Worm (Caenorhabditis elegans): ENCODE data around the gene Y69E1A.1.

Y69E1A.1 gene

ce11 chrIV:10933777-10934546 is 14.7 kb downstream of the Y69E1A.1 start (continued):
- no peak for TF ChIP-seq nhr-76 (tag; optimal IDR thresholded peaks at IDR 0.05)
- peak; percentile 61 for TF ChIP-seq spr-3 (GFP tag; optimal IDR thresholded peaks at IDR 0.05)
- TF ChIP-seq daf-16 (GFP tag; optimal IDR thresholded peaks at IDR 0.05): no peak
- peak; percentile 30 for TF ChIP-seq daf-16 (tag; optimal IDR thresholded peaks at IDR 0.05)
- peak; percentile 75 for TF ChIP-seq T26A8.4 (GFP tag; IDR thresholded peaks at IDR 0.05)
- peak; percentile 18 for TF ChIP-seq mxl-3 (GFP tag; optimal IDR thresholded peaks at IDR 0.05)
- TF ChIP-seq nhr-48 (tag; optimal IDR thresholded peaks at IDR 0.05): peak; percentile 49
- TF ChIP-seq pqm-1 (tag; optimal IDR thresholded peaks at IDR 0.05): no peak
- no peak for TF ChIP-seq madf-9 (GFP tag; conservative IDR thresholded peaks at IDR 0.05)
- TF ChIP-seq aly-2 (tag; optimal IDR thresholded peaks at IDR 0.05): no peak
- peak; percentile 35 for TF ChIP-seq nhr-102 (tag; optimal IDR thresholded peaks at IDR 0.05)
- TF ChIP-seq ctbp-1 (GFP tag; IDR thresholded peaks at IDR 0.05): peak; percentile 58; the same call in 1 of the 2 replicates
- TF ChIP-seq madf-5 (GFP tag; IDR thresholded peaks at IDR 0.05): no peak
- TF ChIP-seq ces-1 (GFP tag; optimal IDR thresholded peaks at IDR 0.05): no peak
- peak; percentile 44; the same call in 1 of the 2 replicates for TF ChIP-seq arid-1 (GFP tag; conservative IDR thresholded peaks at IDR 0.05)
- TF ChIP-seq tra-1 (GFP tag; IDR thresholded peaks at IDR 0.05): peak; percentile 62
- TF ChIP-seq nhr-41 (GFP tag; IDR thresholded peaks at IDR 0.05): peak; percentile 30; the same call in 1 of the 2 replicates
- TF ChIP-seq ceh-44 (GFP tag; IDR thresholded peaks at IDR 0.05): no peak
- no peak for TF ChIP-seq skn-1 (tag; optimal IDR thresholded peaks at IDR 0.05)

- TF ChIP-seq dmd-9 (GFP tag; IDR thresholded peaks at IDR 0.05) (no peak), daf-16 (GFP tag; optimal IDR thresholded peaks at IDR 0.05) (no peak), daf-16 (tag; optimal IDR thresholded peaks at IDR 0.05) (peak; percentile 82), nhr-25 (tag; optimal IDR thresholded peaks at IDR 0.05; ENCODE audit: borderline replicate concordance, insufficient read depth) (peak; percentile 2), ceh-20 (GFP tag; IDR thresholded peaks at IDR 0.05) (peak; percentile 65), T20F7.1 (GFP tag; optimal IDR thresholded peaks at IDR 0.05) (peak; percentile 66), mdl-1 (tag; optimal IDR thresholded peaks at IDR 0.05) (peak in 1 of 2 experiments; percentile 48), sdz-12 (GFP tag; optimal IDR thresholded peaks at IDR 0.05) (no peak), spr-3 (GFP tag; optimal IDR thresholded peaks at IDR 0.05) (no peak), set-16 (GFP tag; IDR thresholded peaks at IDR 0.05) (no peak), hif-1 (tag; optimal IDR thresholded peaks at IDR 0.05) (peak in 1 of 2 experiments; percentile 66), nhr-42 (GFP tag; IDR thresholded peaks at IDR 0.05) (no peak), ctbp-1 (GFP tag; IDR thresholded peaks at IDR 0.05) (peak; percentile 65; the same call in 1 of the 2 replicates), mxl-3 (GFP tag; optimal IDR thresholded peaks at IDR 0.05) (peak; percentile 8), hlh-11 (tag; optimal IDR thresholded peaks at IDR 0.05) (peak; percentile 79), lin-1 (GFP tag; IDR thresholded peaks at IDR 0.05) (peak; percentile 45; the same call in 1 of the 2 replicates), arid-1 (GFP tag; conservative IDR thresholded peaks at IDR 0.05) (no peak; the same call in 1 of the 2 replicates), mdt-29 (GFP tag; IDR thresholded peaks at IDR 0.05) (peak; percentile 25; the same call in 1 of the 2 replicates), dmd-8 (GFP tag; IDR thresholded peaks at IDR 0.05) (peak; percentile 16; the same call in 1 of the 2 replicates), zfp-3 (GFP tag; conservative IDR thresholded peaks at IDR 0.05) (peak; percentile 81), nhr-10 (tag; optimal IDR thresholded peaks at IDR 0.05) (no peak), nhr-76 (tag; optimal IDR thresholded peaks at IDR 0.05) (no peak), ceh-32 (tag; optimal IDR thresholded peaks at IDR 0.05; ENCODE audit: poor library complexity) (no peak), dve-1 (tag; optimal IDR thresholded peaks at IDR 0.05; ENCODE audit: insufficient read depth) (peak; percentile 79), daf-8 (GFP tag; IDR thresholded peaks at IDR 0.05) (no peak), daf-19 (GFP tag; conservative IDR thresholded peaks at IDR 0.05) (no peak), egl-43 (GFP tag; IDR thresholded peaks at IDR 0.05) (0 out of 2 replicates have a peak, but pooled peaks have one; percentile 35), nhr-77 (tag; optimal IDR thresholded peaks at IDR 0.05) (peak; percentile 70), F37D6.2 (tag; optimal IDR thresholded peaks at IDR 0.05) (peak; percentile 5), madf-9 (GFP tag; conservative IDR thresholded peaks at IDR 0.05) (peak; percentile 61), pqm-1 (tag; optimal IDR thresholded peaks at IDR 0.05) (no peak), pha-4 (GFP tag; IDR thresholded peaks at IDR 0.05) (no peak; the same call in 1 of the 2 replicates), pha-4 (tag; optimal IDR thresholded peaks at IDR 0.05) (peak; percentile 15), fkh-10 (GFP tag; optimal IDR thresholded peaks at IDR 0.05) (peak; percentile 63), lin-13 (GFP tag; optimal IDR thresholded peaks at IDR 0.05) (peak; percentile 57)
These were observed 15.6 kb downstream of the Y69E1A.1 start, which contains the start of the genes dnc-1 and lsm-7 for ce11 chrIV:10933062-10933552. Gene dnc-1 (minus strand): TSS chrIV:10933203. Gene lsm-7 (plus strand): TSS chrIV:10933502.
